Fruit fly (Drosophila melanogaster): ENCODE results near the gene CG33303.

DNA sequence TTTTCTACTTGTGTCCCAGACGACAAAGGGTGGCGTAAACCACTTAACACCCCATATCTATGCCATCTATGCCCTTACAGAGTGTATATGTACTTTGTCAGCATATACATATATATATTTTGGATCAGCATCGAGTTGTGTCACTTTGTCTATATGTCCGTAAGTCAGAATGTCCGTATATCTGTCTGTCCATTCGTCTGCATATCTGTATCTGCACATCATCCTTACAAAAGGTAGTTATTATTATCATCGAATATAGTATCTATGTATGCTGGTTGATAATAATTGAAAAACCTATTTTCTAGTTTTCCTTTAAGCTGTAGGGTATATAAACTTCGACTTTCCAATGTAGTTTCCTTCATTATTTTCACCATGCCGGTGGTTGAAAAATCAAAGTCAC lies 24.4 kb downstream of the CG33303 start:
- TF ChIP-seq kay (GFP tag; ENCODE audit: borderline replicate concordance) (no peak), CG1620 (GFP tag; optimal IDR thresholded peaks at IDR 0.05) (no peak)

Measured in whole organism, adult.